Fruit fly (Drosophila melanogaster) whole organism, embryonic: ENCODE data around the gene spz3.
A peak's percentile ranks its signal among the peaks of the same experiment; 100 is the strongest.

Source experiments
- Bteb2 ChIP-seq: fragments of 200-800 bp; sonication (Bioruptor generic); optimal IDR thresholded peaks from 2 replicates; lab custom pipeline; 2016; ENCODE audit warnings: missing biosample characterization, missing genetic modification characterization
- CG10147 ChIP-seq: fragments of 200-800 bp; sonication (Bioruptor generic); optimal IDR thresholded peaks from 2 replicates; lab custom pipeline; 2019; ENCODE audit warnings: missing biosample characterization, mild to moderate bottlenecking, missing genetic modification characterization, moderate library complexity
- CG10321 ChIP-seq: fragments of 200-800 bp; sonication (Bioruptor generic); IDR thresholded peaks from 2 replicates; pipeline ENCODE4 v1.3.6; 2022; ENCODE audit warnings: missing biosample characterization, missing genetic modification characterization
- CG10431 ChIP-seq: fragments of 200-800 bp; sonication (Bioruptor generic); optimal IDR thresholded peaks from 3 replicates; lab custom pipeline; 2018; ENCODE audit warnings: missing biosample characterization, mild to moderate bottlenecking, missing genetic modification characterization
- CG11247 ChIP-seq: fragments of 200-800 bp; sonication (Bioruptor generic); IDR thresholded peaks from 2 replicates; pipeline ENCODE4 v1.3.6; 2022; ENCODE audit warnings: missing biosample characterization, missing genetic modification characterization
- CG13123 ChIP-seq: fragments of 200-800 bp; sonication (Bioruptor generic); optimal IDR thresholded peaks from 2 replicates; lab custom pipeline; 2016; ENCODE audit warnings: missing biosample characterization, missing genetic modification characterization
- CG14860 ChIP-seq: fragments of 200-800 bp; sonication (Bioruptor generic); IDR thresholded peaks from 3 replicates; pipeline ENCODE4 v1.3.6; 2022; ENCODE audit warnings: missing biosample characterization, missing genetic modification characterization; ENCODE audit not compliant: partially characterized antibody
- CG15514 ChIP-seq: fragments of 200-800 bp; sonication (Bioruptor generic); optimal IDR thresholded peaks from 3 replicates; lab custom pipeline; 2017; ENCODE audit warnings: missing biosample characterization, missing genetic modification characterization, mild to moderate bottlenecking, moderate library complexity, missing genetic modification reagents
- CG1792 ChIP-seq: fragments of 200-800 bp; sonication (Bioruptor generic); optimal IDR thresholded peaks from 2 replicates; lab custom pipeline; 2016; ENCODE audit warnings: missing biosample characterization, missing genetic modification characterization
- CG2889 ChIP-seq: fragments of 200-800 bp; sonication (Bioruptor generic); IDR thresholded peaks from 3 replicates; pipeline ENCODE4 v1.3.6; 2022; ENCODE audit warnings: missing biosample characterization, missing genetic modification characterization
- CG32767 ChIP-seq: fragments of 200-800 bp; sonication (Bioruptor generic); IDR thresholded peaks from 2 replicates; pipeline ENCODE4 v1.3.6; 2022; ENCODE audit warnings: missing biosample characterization, missing genetic modification characterization
- CG34224 ChIP-seq: fragments of 200-800 bp; sonication (Bioruptor generic); IDR thresholded peaks from 3 replicates; pipeline ENCODE4 v1.3.6; 2022; ENCODE audit warnings: missing biosample characterization, missing genetic modification characterization; ENCODE audit not compliant: partially characterized antibody
- CG34422 ChIP-seq: fragments of 200-800 bp; sonication (Bioruptor generic); IDR thresholded peaks from 3 replicates; pipeline ENCODE4 v1.3.6; 2022; ENCODE audit warnings: missing biosample characterization, missing genetic modification characterization
- CG3726 ChIP-seq: fragments of 200-800 bp; sonication (Bioruptor generic); IDR thresholded peaks from 3 replicates; pipeline ENCODE4, ENCODE4 v1.3.6; 2022; ENCODE audit warnings: missing biosample characterization, missing genetic modification characterization
- CG4282 ChIP-seq: fragments of 200-800 bp; sonication (Bioruptor generic); optimal IDR thresholded peaks from 2 replicates; lab custom pipeline; 2016; ENCODE audit warnings: missing biosample characterization, missing genetic modification characterization
- CG4360 ChIP-seq: fragments of 200-800 bp; sonication (Bioruptor generic); IDR thresholded peaks from 2 replicates; pipeline ENCODE4 v1.3.6; 2022; ENCODE audit warnings: missing biosample characterization, missing genetic modification characterization
- CG7745 ChIP-seq: fragments of 200-800 bp; sonication (Bioruptor generic); optimal IDR thresholded peaks from 2 replicates; lab custom pipeline; 2018; ENCODE audit warnings: missing biosample characterization, mild to moderate bottlenecking, missing genetic modification characterization, moderate library complexity
- CG9609 ChIP-seq: fragments of 200-800 bp; sonication (Bioruptor generic); optimal IDR thresholded peaks from 3 replicates; lab custom pipeline; 2016; ENCODE audit warnings: missing biosample characterization, missing genetic modification characterization
- Dip3 ChIP-seq: fragments of 200-800 bp; sonication (Bioruptor generic); optimal IDR thresholded peaks from 3 replicates; lab custom pipeline; 2016; ENCODE audit warnings: missing biosample characterization, missing genetic modification characterization
- Doc2 ChIP-seq: fragments of 200-800 bp; sonication (Bioruptor generic); IDR thresholded peaks from 2 replicates; pipeline ENCODE4 v1.3.6; 2022; ENCODE audit warnings: missing biosample characterization, missing genetic modification characterization
- Eip74EF ChIP-seq, 2 experiments: fragments of 200-800 bp in 1 of 2; fragments of >200 bp in 1 of 2; sonication (Bioruptor generic) in 1 of 2; optimal IDR thresholded peaks; 2 replicates each; lab custom pipeline; 2017 to 2019; ENCODE audit warnings: missing biosample characterization in 2 of 2, missing genetic modification characterization in 2 of 2, mild to moderate bottlenecking in 1 of 2, moderate library complexity in 1 of 2
- H15 ChIP-seq: fragments of 200-800 bp; sonication (Bioruptor generic); IDR thresholded peaks from 3 replicates; pipeline ENCODE4 v1.3.6; 2022; ENCODE audit warnings: missing biosample characterization, missing genetic modification characterization
- HLH54F ChIP-seq: fragments of 200-800 bp; sonication (Bioruptor generic); optimal IDR thresholded peaks from 3 replicates; lab custom pipeline; 2016; ENCODE audit warnings: missing biosample characterization, missing genetic modification characterization
- Lim3 ChIP-seq: fragments of 200-800 bp; sonication (Bioruptor generic); IDR thresholded peaks from 2 replicates; pipeline ENCODE4 v1.3.6; 2022; ENCODE audit warnings: missing biosample characterization, missing genetic modification characterization
- MTF-1 ChIP-seq: fragments of 200-800 bp; sonication (Bioruptor generic); optimal IDR thresholded peaks from 2 replicates; lab custom pipeline; 2018; ENCODE audit warnings: missing biosample characterization, mild to moderate bottlenecking, missing genetic modification characterization, borderline replicate concordance
- NC2β ChIP-seq: fragments of 200-800 bp; sonication (Bioruptor generic); optimal IDR thresholded peaks from 2 replicates; lab custom pipeline; 2016; ENCODE audit warnings: missing biosample characterization, missing genetic modification characterization
- Side ChIP-seq: fragments of 200-800 bp; sonication (Bioruptor generic); optimal IDR thresholded peaks from 2 replicates; lab custom pipeline; 2016; ENCODE audit warnings: missing biosample characterization, missing genetic modification characterization
- Tbp ChIP-seq: fragments of >200 bp; optimal IDR thresholded peaks from 2 replicates; lab custom pipeline; 2018; ENCODE audit warnings: missing biosample characterization, missing genetic modification characterization
- ap ChIP-seq: fragments of 200-800 bp; sonication (Bioruptor generic); IDR thresholded peaks from 2 replicates; pipeline ENCODE4 v1.3.6; 2022; ENCODE audit warnings: missing biosample characterization, missing genetic modification characterization
- ash1 ChIP-seq: fragments of 200-800 bp; sonication (Bioruptor generic); optimal IDR thresholded peaks from 2 replicates; lab custom pipeline; 2018; ENCODE audit warnings: missing biosample characterization, mild to moderate bottlenecking, missing genetic modification characterization
- bigmax ChIP-seq: fragments of 200-800 bp; sonication (Bioruptor generic); optimal IDR thresholded peaks from 2 replicates; lab custom pipeline; 2018; ENCODE audit warnings: missing biosample characterization, mild to moderate bottlenecking, missing genetic modification characterization
- bsh ChIP-seq, 2 experiments: fragments of 200-800 bp; sonication (Bioruptor generic); optimal IDR thresholded peaks; 2 replicates each; lab custom pipeline; 2017 to 2018; ENCODE audit warnings: mild to moderate bottlenecking in 2 of 2, missing biosample characterization in 2 of 2, missing genetic modification characterization in 2 of 2, moderate library complexity in 1 of 2
- chn ChIP-seq: fragments of 200-800 bp; sonication (Bioruptor generic); optimal IDR thresholded peaks from 2 replicates; lab custom pipeline; 2016; ENCODE audit warnings: missing biosample characterization, missing genetic modification characterization
- corto ChIP-seq: fragments of 200-800 bp; sonication (Bioruptor generic); optimal IDR thresholded peaks from 2 replicates; lab custom pipeline; 2016; ENCODE audit warnings: missing biosample characterization, mild to moderate bottlenecking, missing genetic modification characterization, moderate library complexity
- dmrt99B ChIP-seq: fragments of 200-800 bp; sonication (Bioruptor generic); optimal IDR thresholded peaks from 2 replicates; lab custom pipeline; 2018; ENCODE audit warnings: missing biosample characterization, mild to moderate bottlenecking, missing genetic modification characterization, moderate library complexity
- insv ChIP-seq, 2 experiments: fragments of 200-800 bp; sonication (Bioruptor generic); optimal IDR thresholded peaks; 3 replicates each; lab custom pipeline; 2016 to 2018; ENCODE audit warnings: missing biosample characterization in 2 of 2, missing genetic modification characterization in 2 of 2
- lmd ChIP-seq: fragments of 200-800 bp; sonication (Bioruptor generic); IDR thresholded peaks from 2 replicates; pipeline ENCODE4 v1.3.6; 2022; ENCODE audit warnings: missing biosample characterization, missing genetic modification characterization
- mam ChIP-seq: fragments of 200-800 bp; sonication (Bioruptor generic); optimal IDR thresholded peaks from 3 replicates; lab custom pipeline; 2016; ENCODE audit warnings: missing biosample characterization, missing genetic modification characterization
- nom ChIP-seq: fragments of 200-800 bp; sonication (Bioruptor generic); optimal IDR thresholded peaks from 2 replicates; lab custom pipeline; 2017; ENCODE audit warnings: missing biosample characterization, missing genetic modification characterization, mild to moderate bottlenecking, moderate library complexity, missing genetic modification reagents
- oc ChIP-seq: fragments of 200-800 bp; sonication (Bioruptor generic); optimal IDR thresholded peaks from 2 replicates; lab custom pipeline; 2018; ENCODE audit warnings: missing biosample characterization, mild to moderate bottlenecking, missing genetic modification characterization, moderate library complexity
- so ChIP-seq: fragments of 200-800 bp; sonication (Bioruptor generic); IDR thresholded peaks from 3 replicates; pipeline ENCODE4 v1.3.6; 2022; ENCODE audit warnings: missing biosample characterization, missing genetic modification characterization
- sqz ChIP-seq: fragments of 200-800 bp; sonication (Bioruptor generic); optimal IDR thresholded peaks from 3 replicates; lab custom pipeline; 2018; ENCODE audit warnings: missing biosample characterization, mild to moderate bottlenecking, missing genetic modification characterization
- sr ChIP-seq: fragments of 200-800 bp; sonication (Bioruptor generic); IDR thresholded peaks from 3 replicates; pipeline ENCODE4 v1.3.6; 2022; ENCODE audit warnings: missing biosample characterization, missing genetic modification characterization
- tll ChIP-seq, 2 experiments: fragments of 200-800 bp in 1 of 2; fragments of >200 bp in 1 of 2; sonication (Bioruptor generic) in 1 of 2; optimal IDR thresholded peaks; 2 replicates each; lab custom pipeline; 2017 to 2019; ENCODE audit warnings: missing biosample characterization in 2 of 2, missing genetic modification characterization in 2 of 2, mild to moderate bottlenecking in 1 of 2, moderate library complexity in 1 of 2
- toy ChIP-seq: fragments of 200-800 bp; sonication (Bioruptor generic); IDR thresholded peaks from 2 replicates; pipeline ENCODE4 v1.3.6; 2022; ENCODE audit warnings: missing biosample characterization, missing genetic modification characterization
- unpg ChIP-seq: fragments of 200-800 bp; sonication (Bioruptor generic); optimal IDR thresholded peaks from 3 replicates; lab custom pipeline; 2018; ENCODE audit warnings: missing biosample characterization, mild to moderate bottlenecking, missing genetic modification characterization, moderate library complexity
- wdn ChIP-seq: fragments of 200-800 bp; sonication (Bioruptor generic); IDR thresholded peaks from 2 replicates; pipeline ENCODE4 v1.3.6; 2022; ENCODE audit warnings: missing biosample characterization, missing genetic modification characterization

spz3 gene

DNA sequence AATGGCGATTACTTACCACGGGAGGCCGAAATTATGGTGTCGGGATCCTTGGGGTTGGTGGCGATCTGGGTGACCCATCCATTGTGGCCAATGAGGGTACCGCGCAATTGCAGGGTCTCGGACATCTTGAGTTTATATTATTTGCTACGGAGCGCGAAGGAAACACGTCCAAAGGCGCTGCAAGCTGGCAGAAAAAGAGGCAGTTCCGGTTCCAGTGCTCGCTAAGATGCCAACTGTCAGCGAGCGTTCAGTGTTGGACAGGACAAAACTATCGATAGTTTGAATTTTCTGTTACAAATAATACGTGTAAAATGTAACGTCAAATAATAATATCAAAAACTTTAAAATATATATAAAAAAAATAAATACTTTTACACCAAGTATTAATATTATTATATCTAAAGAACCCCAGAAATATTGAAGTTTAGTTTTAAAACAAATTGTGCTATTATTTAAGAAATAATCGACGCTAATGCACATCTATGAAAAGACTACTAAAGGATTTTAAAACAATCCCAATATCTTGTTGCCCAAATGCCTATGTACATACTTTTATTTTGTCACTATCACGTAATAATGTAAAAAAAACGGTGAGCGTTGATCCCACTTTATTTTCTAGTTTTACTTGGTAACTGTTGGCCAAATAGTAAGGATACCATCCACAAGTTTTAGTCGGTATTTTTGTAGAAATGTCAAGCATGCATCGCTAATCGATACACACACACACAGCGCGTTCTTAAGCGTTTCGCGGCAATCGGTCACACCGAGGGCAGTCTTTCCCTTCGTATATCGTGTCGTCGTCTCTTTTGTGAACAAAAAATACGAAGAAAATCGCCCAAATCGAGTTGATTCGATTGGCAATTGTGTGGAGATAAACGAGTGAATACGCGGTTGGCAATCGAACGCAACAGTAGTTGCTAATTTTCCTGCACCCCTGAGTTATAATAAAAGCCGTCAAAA is 52.0 kb downstream of the spz3 start, which contains the start of the genes Rack1 and mts (continued):
- TF ChIP-seq Lim3 (GFP tag; lab: Robert Waterston, UW) (no peak), MTF-1 (GFP tag; lab: Kevin White, UChicago) (peak; percentile 97), CG10431 (GFP tag; lab: Kevin White, UChicago) (peak; percentile 89), bigmax (GFP tag; lab: Kevin White, UChicago) (peak; percentile 64), wdn (GFP tag; lab: Robert Waterston, UW) (peak; percentile 80), Bteb2 (GFP tag; lab: Kevin White, UChicago) (peak; percentile 69), sr (GFP tag; lab: Robert Waterston, UW) (peak; percentile 83), oc (tag; lab: Kevin White, UChicago) (no peak), Eip74EF (GFP tag; optimal IDR thresholded peaks at IDR 0.05; lab: Kevin White, UChicago) (peak in 1 of 2 experiments; percentile 58), Side (GFP tag; lab: Kevin White, UChicago) (peak; percentile 80), mam (GFP tag; lab: Kevin White, UChicago) (peak; percentile 60), CG10321 (peak; percentile 67), CG1792 (peak; percentile 59), CG3726 (GFP tag; lab: Robert Waterston, UW) (no peak), CG7745 (tag; lab: Kevin White, UChicago) (no peak), CG32767 (GFP tag; lab: Robert Waterston, UW) (peak; percentile 49; the same call in 1 of the 2 replicates), nom (peak; percentile 89), ap (GFP tag; lab: Robert Waterston, UW) (peak; percentile 74; the same call in 1 of the 2 replicates), CG34224 (GFP tag; lab: Robert Waterston, UW) (peak; percentile 30; the same call in 2 of the 3 replicates), unpg (peak; percentile 83), CG2889 (GFP tag; lab: Robert Waterston, UW) (0 out of 3 replicates have a peak, but pooled peaks have one; percentile 11), CG34422 (GFP tag; lab: Robert Waterston, UW) (peak; percentile 80), insv (GFP tag; optimal IDR thresholded peaks at IDR 0.05; lab: Kevin White, UChicago) (peak in 1 of 2 experiments; percentile 69), ash1 (GFP tag; lab: Kevin White, UChicago) (peak; percentile 90), Tbp (no peak), CG11247 (GFP tag; lab: Robert Waterston, UW) (peak; percentile 86), NC2β (GFP tag; lab: Kevin White, UChicago) (peak; percentile 96), CG9609 (GFP tag; lab: Kevin White, UChicago) (peak; percentile 65), sqz (peak; percentile 90), corto (GFP tag; lab: Kevin White, UChicago) (peak; percentile 37), toy (GFP tag; lab: Robert Waterston, UW) (peak; percentile 37; the same call in 1 of the 2 replicates), CG4360 (peak; percentile 56), tll (GFP tag; optimal IDR thresholded peaks at IDR 0.05; lab: Kevin White, UChicago) (no peak), H15 (peak; percentile 79), so (GFP tag; lab: Robert Waterston, UW) (peak; percentile 82; the same call in 2 of the 3 replicates), CG13123 (GFP tag; lab: Kevin White, UChicago) (peak; percentile 34), CG10147 (GFP tag; lab: Kevin White, UChicago) (peak; percentile 60), chn (GFP tag; lab: Kevin White, UChicago) (peak; percentile 71), dmrt99B (tag; lab: Kevin White, UChicago) (no peak), Doc2 (GFP tag; lab: Robert Waterston, UW) (no peak), CG4282 (GFP tag; lab: Kevin White, UChicago) (no peak), lmd (GFP tag; lab: Robert Waterston, UW) (peak; percentile 60), Dip3 (GFP tag; lab: Kevin White, UChicago) (peak; percentile 59), HLH54F (GFP tag; lab: Kevin White, UChicago) (peak; percentile 75), CG14860 (no peak), CG15514 (GFP tag; lab: Kevin White, UChicago) (peak; percentile 96), bsh (GFP tag; optimal IDR thresholded peaks at IDR 0.05; lab: Kevin White, UChicago) (peak; percentile 44 to 68)
